Worm (Caenorhabditis elegans): ENCODE data around the gene Y14H12B.1.

The Y14H12B.1 gene

ce11 chrII:3934085-3934484 lies at the start of gene Y14H12B.1:
Gene Y14H12B.1, plus strand, starts transcription at chrII:3934447.
- TF ChIP-seq nhr-237 (tag; optimal IDR thresholded peaks at IDR 0.05) (no peak), blmp-1 (tag; optimal IDR thresholded peaks at IDR 0.05) (no peak), M03D4.4 (tag; optimal IDR thresholded peaks at IDR 0.05) (no peak), unc-39 (tag; optimal IDR thresholded peaks at IDR 0.05) (no peak), ceh-43 (GFP tag; optimal IDR thresholded peaks at IDR 0.05) (no peak), ztf-11 (tag; optimal IDR thresholded peaks at IDR 0.05) (no peak)

DNA sequence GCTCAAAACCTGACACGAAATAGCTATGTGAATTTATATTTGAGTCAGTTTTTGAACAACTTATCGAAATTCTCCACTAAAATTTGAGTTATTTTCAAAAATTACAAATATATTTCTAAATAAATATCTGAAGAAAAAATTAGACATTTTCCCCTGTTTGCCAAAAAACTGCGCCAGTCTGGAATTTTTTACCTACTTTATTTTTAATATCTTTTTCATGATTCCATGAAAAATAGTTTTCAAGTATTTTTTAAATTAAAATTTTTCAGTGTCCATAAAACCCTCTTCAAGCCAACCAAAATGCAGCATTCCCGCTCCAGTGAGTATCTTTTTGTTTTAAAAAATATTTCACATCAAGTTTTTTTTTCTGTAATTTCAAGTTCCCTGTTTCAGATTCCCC lies 43.1 kb upstream of the Y14H12B.1 start, which contains the start of gene F53C3.8:
TSS of gene F53C3.8 (plus strand) at position 301 of the 400 bp plus-strand sequence.
- TF ChIP-seq unc-120 (tag; optimal IDR thresholded peaks at IDR 0.05; ENCODE audit: poor library complexity, severe bottlenecking), result no peak
- no peak for TF ChIP-seq nhr-28 (tag; optimal IDR thresholded peaks at IDR 0.05)
- no peak for TF ChIP-seq zip-8 (tag; optimal IDR thresholded peaks at IDR 0.05)
- no peak for TF ChIP-seq snpc-4 (tag; optimal IDR thresholded peaks at IDR 0.05)
- no peak for TF ChIP-seq ham-2 (GFP tag; optimal IDR thresholded peaks at IDR 0.05)
- no peak for TF ChIP-seq pha-4 (tag; optimal IDR thresholded peaks at IDR 0.05)
- TF ChIP-seq cnd-1 (tag; optimal IDR thresholded peaks at IDR 0.05), result no peak
- no peak for TF ChIP-seq mls-2 (tag; optimal IDR thresholded peaks at IDR 0.05)
- TF ChIP-seq ztf-11 (tag; optimal IDR thresholded peaks at IDR 0.05), result no peak
- TF ChIP-seq tbx-8 (GFP tag; optimal IDR thresholded peaks at IDR 0.05), result no peak
- TF ChIP-seq mep-1 (tag; optimal IDR thresholded peaks at IDR 0.05), result no peak
- TF ChIP-seq lin-13 (tag; optimal IDR thresholded peaks at IDR 0.05), result no peak
- no peak for TF ChIP-seq bed-3 (GFP tag; optimal IDR thresholded peaks at IDR 0.05)
- no peak for TF ChIP-seq elt-3 (tag; optimal IDR thresholded peaks at IDR 0.05)
- TF ChIP-seq hlh-1 (tag; optimal IDR thresholded peaks at IDR 0.05), result no peak
- no peak for TF ChIP-seq lin-32 (GFP tag; optimal IDR thresholded peaks at IDR 0.05)
- TF ChIP-seq sem-2 (GFP tag; optimal IDR thresholded peaks at IDR 0.05), result no peak
- no peak for TF ChIP-seq elt-1 (tag; optimal IDR thresholded peaks at IDR 0.05; ENCODE audit: borderline replicate concordance, insufficient read depth)
- no peak for TF ChIP-seq ceh-43 (GFP tag; optimal IDR thresholded peaks at IDR 0.05)
- TF ChIP-seq ces-1 (GFP tag; optimal IDR thresholded peaks at IDR 0.05), result no peak

DNA sequence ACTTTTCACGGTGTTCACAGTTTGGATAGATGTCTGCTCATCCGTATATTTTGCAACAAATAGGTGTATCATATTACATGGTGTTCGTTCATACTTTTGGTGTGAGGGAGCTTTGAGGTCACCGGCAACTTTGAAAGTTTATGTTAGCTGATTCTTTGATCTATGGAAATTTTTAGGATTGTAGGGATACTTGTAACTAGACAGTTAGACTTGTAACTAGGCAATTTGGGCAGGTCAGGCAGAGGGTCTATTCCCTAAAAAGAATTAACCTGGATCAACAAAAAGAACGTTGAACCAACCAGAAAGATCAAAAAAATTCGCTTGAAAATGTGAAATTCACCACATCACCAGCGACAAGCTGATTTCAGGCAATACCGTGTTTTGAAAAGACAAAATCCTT lies 40.3 kb upstream of the Y14H12B.1 start:
- TF ChIP-seq lsy-2 (tag; optimal IDR thresholded peaks at IDR 0.05) (no peak), snpc-4 (tag; optimal IDR thresholded peaks at IDR 0.05) (no peak), hlh-1 (tag; optimal IDR thresholded peaks at IDR 0.05) (no peak), lin-13 (tag; optimal IDR thresholded peaks at IDR 0.05) (no peak), elt-1 (tag; optimal IDR thresholded peaks at IDR 0.05; ENCODE audit: borderline replicate concordance, insufficient read depth) (no peak), elt-3 (tag; optimal IDR thresholded peaks at IDR 0.05) (no peak), unc-120 (tag; optimal IDR thresholded peaks at IDR 0.05; ENCODE audit: poor library complexity, severe bottlenecking) (no peak), nhr-76 (tag; optimal IDR thresholded peaks at IDR 0.05) (no peak), flh-1 (GFP tag; optimal IDR thresholded peaks at IDR 0.05) (no peak), nhr-12 (tag; optimal IDR thresholded peaks at IDR 0.05) (no peak), lin-32 (GFP tag; optimal IDR thresholded peaks at IDR 0.05) (no peak), ceh-83 (GFP tag; optimal IDR thresholded peaks at IDR 0.05) (no peak)

DNA sequence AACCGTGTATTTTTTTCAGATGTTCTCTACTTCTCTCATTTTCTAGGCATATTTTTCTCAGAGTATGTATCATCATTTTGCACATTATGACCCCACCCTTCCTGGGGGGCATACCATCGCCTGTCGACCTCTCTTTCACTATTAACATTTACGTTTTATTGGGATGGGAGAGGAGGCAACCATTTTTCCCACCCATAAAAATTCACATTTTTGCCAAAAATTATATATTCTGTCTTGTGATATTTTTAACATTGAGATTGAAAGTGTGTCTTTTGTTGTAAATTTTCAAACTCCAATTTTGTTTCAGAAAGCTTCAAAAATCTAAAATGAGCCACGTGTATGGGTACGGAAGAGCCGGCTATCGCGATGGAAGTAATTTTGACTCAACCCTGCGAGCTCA lies 39.5 kb upstream of the Y14H12B.1 start, which contains the start of gene F53C3.7:
TSS of gene F53C3.7 (plus strand) at position 301 of the 400 bp plus-strand sequence.
- TF ChIP-seq nhr-237 (tag; optimal IDR thresholded peaks at IDR 0.05) (no peak), ceh-83 (GFP tag; optimal IDR thresholded peaks at IDR 0.05) (no peak), bed-3 (GFP tag; optimal IDR thresholded peaks at IDR 0.05) (no peak), ces-1 (GFP tag; optimal IDR thresholded peaks at IDR 0.05) (no peak), nhr-28 (tag; optimal IDR thresholded peaks at IDR 0.05) (no peak), snpc-4 (tag; optimal IDR thresholded peaks at IDR 0.05) (no peak), sptf-1 (tag; optimal IDR thresholded peaks at IDR 0.05) (no peak), unc-62 (GFP tag; optimal IDR thresholded peaks at IDR 0.05) (no peak), mls-2 (tag; optimal IDR thresholded peaks at IDR 0.05) (no peak), unc-39 (tag; optimal IDR thresholded peaks at IDR 0.05) (no peak), blmp-1 (tag; optimal IDR thresholded peaks at IDR 0.05) (no peak), zip-8 (tag; optimal IDR thresholded peaks at IDR 0.05) (no peak), nhr-2 (tag; optimal IDR thresholded peaks at IDR 0.05) (no peak), nhr-12 (tag; optimal IDR thresholded peaks at IDR 0.05) (no peak), hlh-1 (tag; optimal IDR thresholded peaks at IDR 0.05) (no peak), sem-2 (GFP tag; optimal IDR thresholded peaks at IDR 0.05) (no peak), mab-5 (tag; optimal IDR thresholded peaks at IDR 0.05) (no peak), elt-1 (tag; optimal IDR thresholded peaks at IDR 0.05; ENCODE audit: borderline replicate concordance, insufficient read depth) (no peak)
